Worm (Caenorhabditis elegans): ENCODE results near the gene eif-2Bdelta.

Gene eif-2Bdelta

ce11 chrV:9507742-9508141, 5.9 kb upstream of the eif-2Bdelta start, which contains the start of gene acs-14:
TSS of gene acs-14 (plus strand) at chrV:9508132.
- TF ChIP-seq dve-1 (tag; optimal IDR thresholded peaks at IDR 0.05; ENCODE audit: insufficient read depth) (peak; percentile 26), dmd-6 (GFP tag; IDR thresholded peaks at IDR 0.05) (peak; percentile 34; the same call in 1 of the 2 replicates), aha-1 (tag) (peak; percentile 74), nhr-6 (tag; optimal IDR thresholded peaks at IDR 0.05) (no peak), hlh-11 (tag; optimal IDR thresholded peaks at IDR 0.05) (peak; percentile 16), Y105C5A.15 (GFP tag; IDR thresholded peaks at IDR 0.05) (no peak), pqm-1 (tag; optimal IDR thresholded peaks at IDR 0.05) (peak; percentile 23), nhr-28 (tag; optimal IDR thresholded peaks at IDR 0.05) (peak; percentile 50), F49E8.2 (tag; optimal IDR thresholded peaks at IDR 0.05; ENCODE audit: borderline replicate concordance) (no peak), nhr-76 (tag; optimal IDR thresholded peaks at IDR 0.05) (no peak), attf-4 (tag; optimal IDR thresholded peaks at IDR 0.05) (no peak), daf-16 (GFP tag; optimal IDR thresholded peaks at IDR 0.05) (no peak), daf-16 (tag; optimal IDR thresholded peaks at IDR 0.05) (peak; percentile 56)

- no peak for TF ChIP-seq fkh-10 (GFP tag; optimal IDR thresholded peaks at IDR 0.05)
- TF ChIP-seq nhr-42 (GFP tag; IDR thresholded peaks at IDR 0.05) = no peak
- TF ChIP-seq daf-19 (GFP tag; conservative IDR thresholded peaks at IDR 0.05) = no peak
- peak; percentile 97 for TF ChIP-seq aha-1 (tag)
- TF ChIP-seq unc-62 (GFP tag; optimal IDR thresholded peaks at IDR 0.05 in 1 of 2) = peak in 1 of 2 experiments; percentile 32
- TF ChIP-seq unc-62 (tag; optimal IDR thresholded peaks at IDR 0.05) = no peak
- TF ChIP-seq lin-15B (tag; optimal IDR thresholded peaks at IDR 0.05) = no peak
- no peak for TF ChIP-seq snpc-4 (tag; optimal IDR thresholded peaks at IDR 0.05)
These were observed 4.0 kb upstream of the eif-2Bdelta start for ce11 chrV:9509597-9509996.

ce11 chrV:9516280-9516679, 2.7 kb downstream of the eif-2Bdelta start:
- TF ChIP-seq nhr-25 (tag; optimal IDR thresholded peaks at IDR 0.05; ENCODE audit: borderline replicate concordance, insufficient read depth) = peak; percentile 46
- no peak for TF ChIP-seq sdz-12 (GFP tag; optimal IDR thresholded peaks at IDR 0.05)
- no peak for TF ChIP-seq cey-2 (tag; optimal IDR thresholded peaks at IDR 0.05; ENCODE audit: borderline replicate concordance, insufficient read depth)
- no peak for TF ChIP-seq ceh-28 (tag; optimal IDR thresholded peaks at IDR 0.05)
- TF ChIP-seq unc-62 (GFP tag; optimal IDR thresholded peaks at IDR 0.05 in 1 of 2) = peak in 1 of 2 experiments; percentile 99
- no peak for TF ChIP-seq unc-62 (tag; optimal IDR thresholded peaks at IDR 0.05)
- no peak for TF ChIP-seq F10B5.3 (tag; optimal IDR thresholded peaks at IDR 0.05)
- TF ChIP-seq lin-15B (tag; optimal IDR thresholded peaks at IDR 0.05) = no peak
- no peak for TF ChIP-seq zag-1 (tag; optimal IDR thresholded peaks at IDR 0.05)
- TF ChIP-seq D1046.2 (GFP tag; IDR thresholded peaks at IDR 0.05) = no peak
- no peak for TF ChIP-seq F44E2.7 (GFP tag; IDR thresholded peaks at IDR 0.05)
- TF ChIP-seq ceh-82 (tag; optimal IDR thresholded peaks at IDR 0.05) = no peak
- TF ChIP-seq dmd-8 (GFP tag; IDR thresholded peaks at IDR 0.05) = no peak
- no peak for TF ChIP-seq gei-8 (GFP tag; optimal IDR thresholded peaks at IDR 0.05)
- no peak for TF ChIP-seq nhr-237 (tag; optimal IDR thresholded peaks at IDR 0.05)
- no peak for TF ChIP-seq lin-29 (GFP tag; IDR thresholded peaks at IDR 0.05)
- TF ChIP-seq ztf-11 (tag; optimal IDR thresholded peaks at IDR 0.05) = no peak
- TF ChIP-seq aly-2 (tag; optimal IDR thresholded peaks at IDR 0.05) = no peak
- no peak for TF ChIP-seq attf-4 (tag; optimal IDR thresholded peaks at IDR 0.05)
- no peak for TF ChIP-seq mes-2 (tag; optimal IDR thresholded peaks at IDR 0.05; ENCODE audit: poor library complexity, severe bottlenecking)
- TF ChIP-seq ZK546.5 (tag; optimal IDR thresholded peaks at IDR 0.05) = no peak
- TF ChIP-seq skn-1 (tag; optimal IDR thresholded peaks at IDR 0.05) = no peak
- TF ChIP-seq egl-43 (GFP tag; IDR thresholded peaks at IDR 0.05) = no peak
- no peak for TF ChIP-seq R02D3.7 (tag; optimal IDR thresholded peaks at IDR 0.05)
- no peak for TF ChIP-seq ceh-62 (tag; optimal IDR thresholded peaks at IDR 0.05)
- TF ChIP-seq lim-7 (GFP tag; IDR thresholded peaks at IDR 0.05) = no peak
- TF ChIP-seq nhr-102 (tag; optimal IDR thresholded peaks at IDR 0.05) = no peak
- TF ChIP-seq zip-11 (GFP tag; IDR thresholded peaks at IDR 0.05) = no peak
- no peak for TF ChIP-seq ces-1 (GFP tag; optimal IDR thresholded peaks at IDR 0.05)
- peak in 1 of 2 experiments; percentile 52 for TF ChIP-seq lsy-2 (tag; optimal IDR thresholded peaks at IDR 0.05)
- TF ChIP-seq arid-1 (GFP tag; conservative IDR thresholded peaks at IDR 0.05) = no peak
- TF ChIP-seq mxl-3 (GFP tag; optimal IDR thresholded peaks at IDR 0.05) = peak; percentile 69
- no peak for TF ChIP-seq daf-19 (GFP tag; conservative IDR thresholded peaks at IDR 0.05)
- TF ChIP-seq pqm-1 (tag; optimal IDR thresholded peaks at IDR 0.05) = no peak
- no peak for TF ChIP-seq tra-1 (GFP tag; IDR thresholded peaks at IDR 0.05)
